Fruit fly (Drosophila melanogaster): ENCODE measurements around the gene FASN1.

Gene FASN1

dm6 chr2L:3012780-3013179 is 43.6 kb upstream of the FASN1 start (continued):
- TF ChIP-seq amos (GFP tag; IDR thresholded peaks at IDR 0.05; ENCODE audit: partially characterized antibody) (no peak), ken (GFP tag; IDR thresholded peaks at IDR 0.05) (peak; percentile 38; the same call in 1 of the 3 replicates), lilli (GFP tag; optimal IDR thresholded peaks at IDR 0.05) (peak; percentile 9), CG1832 (GFP tag; optimal IDR thresholded peaks at IDR 0.05) (no peak), CG12744 (GFP tag; optimal IDR thresholded peaks at IDR 0.05) (no peak), zen2 (GFP tag; IDR thresholded peaks at IDR 0.05; ENCODE audit: partially characterized antibody) (no peak), unc-4 (GFP tag; IDR thresholded peaks at IDR 0.05; ENCODE audit: partially characterized antibody) (no peak), CG43689 (GFP tag; IDR thresholded peaks at IDR 0.05) (no peak), pho (GFP tag; optimal IDR thresholded peaks at IDR 0.05) (no peak), bowl (GFP tag; IDR thresholded peaks at IDR 0.05) (no peak), dmrt99B (tag; optimal IDR thresholded peaks at IDR 0.05) (no peak), CG7839 (tag; optimal IDR thresholded peaks at IDR 0.05) (no peak), CG7786 (GFP tag; optimal IDR thresholded peaks at IDR 0.05) (no peak), CG31388 (GFP tag; optimal IDR thresholded peaks at IDR 0.05) (no peak), ab (GFP tag; optimal IDR thresholded peaks at IDR 0.05) (no peak), maf-S (GFP tag; optimal IDR thresholded peaks at IDR 0.05) (no peak), lola (GFP tag; optimal IDR thresholded peaks at IDR 0.05) (peak in 1 of 3 experiments; percentile 42), CG10274 (GFP tag; optimal IDR thresholded peaks at IDR 0.05) (no peak), btn (GFP tag; optimal IDR thresholded peaks at IDR 0.05) (no peak), ewg (GFP tag; optimal IDR thresholded peaks at IDR 0.05) (no peak), Ptx1 (GFP tag; IDR thresholded peaks at IDR 0.05) (peak; percentile 33; the same call in 1 of the 2 replicates), PHDP (tag; optimal IDR thresholded peaks at IDR 0.05) (peak; percentile 26), zfh2 (GFP tag; optimal IDR thresholded peaks at IDR 0.05) (no peak), NC2β (GFP tag; optimal IDR thresholded peaks at IDR 0.05) (no peak), ttk (GFP tag; IDR thresholded peaks at IDR 0.05) (0 out of 2 replicates have a peak, but pooled peaks have one; percentile 23), CG34422 (GFP tag; IDR thresholded peaks at IDR 0.05) (no peak), CG4404 (GFP tag; IDR thresholded peaks at IDR 0.05) (0 out of 2 replicates have a peak, but pooled peaks have one; percentile 37), CG6854 (GFP tag; optimal IDR thresholded peaks at IDR 0.05) (no peak), CG30020 (tag; optimal IDR thresholded peaks at IDR 0.05) (no peak), mld (GFP tag; IDR thresholded peaks at IDR 0.05; ENCODE audit: partially characterized antibody) (no peak), CG1602 (GFP tag; optimal IDR thresholded peaks at IDR 0.05) (no peak), usp (GFP tag; optimal IDR thresholded peaks at IDR 0.05) (no peak), Nf-YA (GFP tag; IDR thresholded peaks at IDR 0.05) (no peak), corto (GFP tag; optimal IDR thresholded peaks at IDR 0.05) (no peak), Dfd (GFP tag; optimal IDR thresholded peaks at IDR 0.05) (no peak), sens-2 (GFP tag; IDR thresholded peaks at IDR 0.05) (no peak), wor (GFP tag; IDR thresholded peaks at IDR 0.05) (no peak), CG2116 (GFP tag; optimal IDR thresholded peaks at IDR 0.05) (no peak), CG7372 (GFP tag; IDR thresholded peaks at IDR 0.05) (no peak), insv (GFP tag; optimal IDR thresholded peaks at IDR 0.05) (no peak), row (GFP tag; IDR thresholded peaks at IDR 0.05) (peak; percentile 51; the same call in 2 of the 3 replicates), H2.0 (GFP tag; IDR thresholded peaks at IDR 0.05) (no peak; the same call in 1 of the 2 replicates), Xbp1 (GFP tag; optimal IDR thresholded peaks at IDR 0.05) (peak; percentile 42), CG16863 (GFP tag; optimal IDR thresholded peaks at IDR 0.05) (no peak), dmrt11E (tag; optimal IDR thresholded peaks at IDR 0.05) (peak; percentile 49), CG14710 (tag; optimal IDR thresholded peaks at IDR 0.05) (peak; percentile 34), tin (GFP tag; optimal IDR thresholded peaks at IDR 0.05) (peak; percentile 34), CG13424 (tag; optimal IDR thresholded peaks at IDR 0.05) (peak; percentile 28), croc (GFP tag; conservative IDR thresholded peaks at IDR 0.05) (no peak), kah (GFP tag; optimal IDR thresholded peaks at IDR 0.05) (no peak), Six4 (GFP tag; optimal IDR thresholded peaks at IDR 0.05) (no peak), CG4360 (GFP tag; IDR thresholded peaks at IDR 0.05) (no peak)
